Worm (Caenorhabditis elegans) whole organism, L2 larva: ENCODE data around the gene Y47D3B.12.

Experiments used
- C34F6.9 ChIP-seq: fragments of 150-350 bp; optimal IDR thresholded peaks from 2 replicates; lab custom pipeline; 2014; ENCODE audit warnings: missing biosample characterization, missing genetic modification characterization
- F13H6.1 ChIP-seq: sonication (generic microtip); optimal IDR thresholded peaks from 2 replicates; lab custom pipeline; 2016; ENCODE audit warnings: missing genetic modification characterization, missing compliant biosample characterization
- R02D3.7 ChIP-seq: fragments of 150-350 bp; optimal IDR thresholded peaks from 2 replicates; lab custom pipeline; 2014; ENCODE audit warnings: missing biosample characterization, missing genetic modification characterization
- Y55F3AM.14 ChIP-seq: fragments of 200-800 bp; sonication (Bioruptor generic); optimal IDR thresholded peaks from 2 replicates; lab custom pipeline; 2018; ENCODE audit warnings: mild to moderate bottlenecking, missing genetic modification characterization, missing compliant biosample characterization
- ZK546.5 ChIP-seq: sonication (generic microtip); optimal IDR thresholded peaks from 2 replicates; lab custom pipeline; 2017; ENCODE audit warnings: missing biosample characterization, missing genetic modification characterization
- alr-1 ChIP-seq: fragments of 150-350 bp; optimal IDR thresholded peaks from 2 replicates; lab custom pipeline; 2014; ENCODE audit warnings: missing biosample characterization, missing genetic modification characterization
- aly-2 ChIP-seq: fragments of 150-350 bp; optimal IDR thresholded peaks from 2 replicates; lab custom pipeline; 2014; ENCODE audit warnings: missing biosample characterization, missing genetic modification characterization
- ama-1 ChIP-seq: fragments of 150-350 bp; optimal IDR thresholded peaks from 2 replicates; lab custom pipeline; 2018; ENCODE audit warnings: inconsistent platforms
- blmp-1 ChIP-seq: sonication (generic microtip); optimal IDR thresholded peaks from 2 replicates; lab custom pipeline; 2017; ENCODE audit warnings: missing genetic modification characterization, mild to moderate bottlenecking, missing compliant biosample characterization, antibody characterized with exemption, moderate library complexity; ENCODE audit not compliant: insufficient read depth
- ceh-82 ChIP-seq: fragments of 150-350 bp; optimal IDR thresholded peaks from 2 replicates; lab custom pipeline; 2014; ENCODE audit warnings: missing biosample characterization, missing genetic modification characterization
- crh-2 ChIP-seq: sonication (generic microtip); optimal IDR thresholded peaks from 2 replicates; lab custom pipeline; 2017; ENCODE audit warnings: missing biosample characterization, missing genetic modification characterization
- dmd-4 ChIP-seq: sonication (generic microtip); optimal IDR thresholded peaks from 2 replicates; lab custom pipeline; 2017; ENCODE audit warnings: missing biosample characterization, missing genetic modification characterization
- fos-1 ChIP-seq: fragments of 150-350 bp; optimal IDR thresholded peaks from 2 replicates; lab custom pipeline; 2014; ENCODE audit warnings: missing biosample characterization, missing genetic modification characterization
- gmeb-1 ChIP-seq: fragments of 150-350 bp; optimal IDR thresholded peaks from 2 replicates; lab custom pipeline; 2014; ENCODE audit warnings: missing biosample characterization, missing genetic modification characterization
- lin-11 ChIP-seq: fragments of 150-350 bp; sonication (generic microtip); optimal IDR thresholded peaks from 2 replicates; lab custom pipeline; 2014; ENCODE audit warnings: missing biosample characterization, missing genetic modification characterization, inconsistent platforms, mixed read lengths
- lin-13 ChIP-seq: fragments of 150-350 bp; optimal IDR thresholded peaks from 2 replicates; lab custom pipeline; 2014; ENCODE audit warnings: missing biosample characterization, missing genetic modification reagents, missing genetic modification characterization
- lsy-2 ChIP-seq, 2 experiments: fragments of 150-350 bp in 1 of 2; sonication (generic microtip) in 1 of 2; optimal IDR thresholded peaks; 2 replicates each; lab custom pipeline; 2014 to 2017; ENCODE audit warnings: missing biosample characterization in 2 of 2, missing genetic modification characterization in 2 of 2
- mab-5 ChIP-seq: fragments of 150-350 bp; optimal IDR thresholded peaks from 2 replicates; lab custom pipeline; 2014; ENCODE audit warnings: missing biosample characterization, missing genetic modification characterization
- mbf-1 ChIP-seq: sonication (generic microtip); optimal IDR thresholded peaks from 2 replicates; lab custom pipeline; 2017; ENCODE audit warnings: missing biosample characterization, missing genetic modification characterization
- mdl-1 ChIP-seq, 2 experiments: fragments of 150-350 bp in 1 of 2; sonication (generic microtip) in 1 of 2; optimal IDR thresholded peaks; 2 replicates each; lab custom pipeline; 2017; ENCODE audit warnings: missing biosample characterization in 2 of 2, missing genetic modification characterization in 2 of 2
- nhr-10 ChIP-seq: sonication (generic microtip); optimal IDR thresholded peaks from 2 replicates; lab custom pipeline; 2017; ENCODE audit warnings: missing biosample characterization, missing genetic modification characterization
- nhr-12 ChIP-seq: fragments of 150-350 bp; optimal IDR thresholded peaks from 2 replicates; lab custom pipeline; 2014; ENCODE audit warnings: missing biosample characterization, missing genetic modification characterization
- nhr-129 ChIP-seq: fragments of 150-350 bp; optimal IDR thresholded peaks from 2 replicates; lab custom pipeline; 2014; ENCODE audit warnings: missing biosample characterization, missing genetic modification characterization
- nhr-237 ChIP-seq: fragments of 150-350 bp; optimal IDR thresholded peaks from 2 replicates; lab custom pipeline; 2014; ENCODE audit warnings: missing biosample characterization, missing genetic modification characterization
- peb-1 ChIP-seq: fragments of 150-350 bp; optimal IDR thresholded peaks from 2 replicates; lab custom pipeline; 2014; ENCODE audit warnings: missing biosample characterization, missing genetic modification characterization
- sem-4 ChIP-seq: fragments of 150-350 bp; optimal IDR thresholded peaks from 2 replicates; lab custom pipeline; 2014; ENCODE audit warnings: missing biosample characterization, missing genetic modification reagents, missing genetic modification characterization
- sma-3 ChIP-seq: sonication (generic microtip); optimal IDR thresholded peaks from 2 replicates; lab custom pipeline; 2016; ENCODE audit warnings: missing genetic modification reagents, missing genetic modification characterization, missing compliant biosample characterization
- snpc-4 ChIP-seq: fragments of 150-350 bp; optimal IDR thresholded peaks from 2 replicates; lab custom pipeline; 2014; ENCODE audit warnings: missing biosample characterization, missing genetic modification characterization
- unc-39 ChIP-seq: fragments of 150-350 bp; optimal IDR thresholded peaks from 2 replicates; lab custom pipeline; 2014; ENCODE audit warnings: missing biosample characterization, missing genetic modification characterization
- unc-55 ChIP-seq: fragments of 150-350 bp; sonication (generic microtip); optimal IDR thresholded peaks from 3 replicates; lab custom pipeline; 2014; ENCODE audit warnings: missing biosample characterization, missing genetic modification reagents, missing genetic modification characterization
- unc-62 ChIP-seq: fragments of 150-350 bp; optimal IDR thresholded peaks from 2 replicates; lab custom pipeline; 2014; ENCODE audit warnings: missing biosample characterization, missing genetic modification reagents, missing genetic modification characterization
- zag-1 ChIP-seq: fragments of 150-350 bp; optimal IDR thresholded peaks from 2 replicates; lab custom pipeline; 2014; ENCODE audit warnings: missing biosample characterization, missing genetic modification characterization
- ztf-1 ChIP-seq: fragments of 200-800 bp; sonication (Bioruptor generic); conservative IDR thresholded peaks from 2 replicates; pipeline ENCODE4 v1.3.6; 2022; ENCODE audit warnings: missing genetic modification characterization, missing compliant biosample characterization
- ztf-11 ChIP-seq: sonication (generic microtip); optimal IDR thresholded peaks from 2 replicates; lab custom pipeline; 2017; ENCODE audit warnings: missing biosample characterization, missing genetic modification characterization
- ztf-4 ChIP-seq: fragments of 150-350 bp; optimal IDR thresholded peaks from 2 replicates; lab custom pipeline; 2014; ENCODE audit warnings: missing biosample characterization, missing genetic modification characterization

Y47D3B.12 gene

ce11 chrIII:11381922-11382321 lies 20.9 kb upstream of the Y47D3B.12 start, which contains the start of gene subs-4:
TSS of gene subs-4 (plus strand) at chrIII:11382222.
- TF ChIP-seq dmd-4 (tag; lab: Kevin White, UChicago) (no peak), ZK546.5 (tag; lab: Kevin White, UChicago) (no peak), ztf-11 (no peak), Y55F3AM.14 (GFP tag; lab: Kevin White, UChicago) (no peak), alr-1 (no peak), blmp-1 (tag; lab: Kevin White, UChicago) (no peak), R02D3.7 (tag; lab: Kevin White, UChicago) (no peak), lin-13 (no peak), aly-2 (tag; lab: Kevin White, UChicago) (no peak), ztf-1 (GFP tag; lab: Robert Waterston, UW) (no peak), F13H6.1 (tag; lab: Kevin White, UChicago) (no peak), sem-4 (tag; lab: Kevin White, UChicago) (no peak), nhr-237 (tag; lab: Kevin White, UChicago) (no peak), ama-1 (no peak), peb-1 (tag; lab: Kevin White, UChicago) (no peak), ceh-82 (tag; lab: Kevin White, UChicago) (no peak), mdl-1 (tag; optimal IDR thresholded peaks at IDR 0.05; lab: Kevin White, UChicago) (no peak), unc-55 (GFP tag; lab: Kevin White, UChicago) (no peak), gmeb-1 (no peak)

- TF ChIP-seq C34F6.9 (tag; lab: Kevin White, UChicago) (no peak), snpc-4 (tag; lab: Kevin White, UChicago) (no peak), nhr-12 (tag; lab: Kevin White, UChicago) (no peak), ztf-4 (tag; lab: Kevin White, UChicago) (no peak), F13H6.1 (tag; lab: Kevin White, UChicago) (no peak), crh-2 (tag; lab: Kevin White, UChicago) (no peak), unc-55 (GFP tag; lab: Kevin White, UChicago) (no peak), nhr-129 (tag; lab: Kevin White, UChicago) (no peak)
- TF ChIP-seq, all 48 proteins: peak for 0
Measured at ce11 chrIII:11389384-11389783, 13.4 kb upstream of the Y47D3B.12 start.

- no peak for TF ChIP-seq lin-11 (tag; lab: Kevin White, UChicago)
- TF ChIP-seq unc-39 (tag; lab: Kevin White, UChicago), result no peak
- no peak for TF ChIP-seq mab-5
- no peak for TF ChIP-seq zag-1 (tag; lab: Kevin White, UChicago)
- no peak for TF ChIP-seq ztf-11
- no peak for TF ChIP-seq nhr-10
- no peak for TF ChIP-seq unc-62 (GFP tag; lab: Kevin White, UChicago)
- no peak for TF ChIP-seq sma-3 (GFP tag; lab: Kevin White, UChicago)
- TF ChIP-seq peb-1 (tag; lab: Kevin White, UChicago), result no peak
- TF ChIP-seq lsy-2 (tag; optimal IDR thresholded peaks at IDR 0.05; lab: Kevin White, UChicago), result no peak
Measured at ce11 chrIII:11390832-11391231, 12.0 kb upstream of the Y47D3B.12 start.

DNA sequence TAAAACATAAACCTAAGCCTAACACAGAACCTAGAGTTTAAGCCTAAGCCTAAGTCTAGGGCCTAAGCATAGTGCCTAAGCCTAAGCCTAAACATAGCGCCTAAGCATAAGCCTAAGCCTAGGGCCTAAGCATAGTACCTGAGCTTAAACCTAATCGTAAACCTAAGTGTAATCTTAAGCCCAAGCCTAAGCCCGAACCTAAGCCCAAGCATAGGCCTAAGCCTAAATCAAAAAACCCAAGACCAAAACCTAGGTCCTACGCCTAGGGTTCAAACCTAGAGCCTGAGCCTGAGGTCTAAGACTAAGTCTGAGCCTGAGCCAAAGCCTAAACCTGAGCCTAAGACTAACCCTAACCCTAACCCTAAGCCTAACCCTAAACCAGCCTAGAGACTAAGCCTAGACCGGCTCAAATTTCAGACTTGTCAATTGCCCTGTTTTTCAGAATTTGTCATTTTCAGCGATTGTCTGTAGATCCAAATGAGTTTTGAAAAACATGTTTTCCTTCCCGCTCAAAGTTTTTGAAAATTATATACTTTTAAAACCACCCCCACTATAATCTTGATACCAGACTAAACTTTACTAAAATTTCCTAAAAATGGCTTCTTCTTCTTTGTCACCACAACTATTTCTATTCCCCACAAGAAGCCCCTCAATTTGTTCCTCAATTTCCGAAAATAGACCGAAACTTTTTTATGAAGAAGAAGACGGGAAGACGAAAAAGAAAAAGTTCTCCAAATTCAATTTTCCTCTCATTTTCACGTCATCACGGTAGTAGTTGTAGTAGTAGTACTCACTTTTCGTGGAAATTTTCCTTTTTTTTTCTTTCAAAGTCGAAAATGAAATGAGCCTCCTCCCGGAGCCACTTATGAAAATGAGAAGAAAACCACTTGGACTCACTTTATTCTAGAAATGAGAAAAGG lies 11.0 kb upstream of the Y47D3B.12 start:
- no peak for TF ChIP-seq fos-1 (tag; lab: Kevin White, UChicago)
- TF ChIP-seq lsy-2 (tag; optimal IDR thresholded peaks at IDR 0.05; lab: Kevin White, UChicago), result peak in 1 of 2 experiments; percentile 28
- peak; percentile 3 for TF ChIP-seq C34F6.9 (tag; lab: Kevin White, UChicago)

ce11 chrIII:11392740-11393139 lies 10.1 kb upstream of the Y47D3B.12 start:
- TF ChIP-seq mbf-1 (tag; lab: Kevin White, UChicago) (no peak), nhr-10 (no peak)
- TF ChIP-seq, all 48 proteins: peak for 0
